Worm (Caenorhabditis elegans) whole organism, L2 larva: Measurements from ENCODE around the gene K10D11.6.

Experiments used
- C34F6.9 ChIP-seq: fragments of 150-350 bp; optimal IDR thresholded peaks from 2 replicates; lab custom pipeline; 2014; ENCODE audit warnings: missing biosample characterization, missing genetic modification characterization
- F13H6.1 ChIP-seq: sonication (generic microtip); optimal IDR thresholded peaks from 2 replicates; lab custom pipeline; 2016; ENCODE audit warnings: missing genetic modification characterization, missing compliant biosample characterization
- R02D3.7 ChIP-seq: fragments of 150-350 bp; optimal IDR thresholded peaks from 2 replicates; lab custom pipeline; 2014; ENCODE audit warnings: missing biosample characterization, missing genetic modification characterization
- ZK546.5 ChIP-seq: sonication (generic microtip); optimal IDR thresholded peaks from 2 replicates; lab custom pipeline; 2017; ENCODE audit warnings: missing biosample characterization, missing genetic modification characterization
- alr-1 ChIP-seq: fragments of 150-350 bp; optimal IDR thresholded peaks from 2 replicates; lab custom pipeline; 2014; ENCODE audit warnings: missing biosample characterization, missing genetic modification characterization
- aly-2 ChIP-seq: fragments of 150-350 bp; optimal IDR thresholded peaks from 2 replicates; lab custom pipeline; 2014; ENCODE audit warnings: missing biosample characterization, missing genetic modification characterization
- ama-1 ChIP-seq: fragments of 150-350 bp; optimal IDR thresholded peaks from 2 replicates; lab custom pipeline; 2018; ENCODE audit warnings: inconsistent platforms
- ceh-82 ChIP-seq: fragments of 150-350 bp; optimal IDR thresholded peaks from 2 replicates; lab custom pipeline; 2014; ENCODE audit warnings: missing biosample characterization, missing genetic modification characterization
- elt-1 ChIP-seq: fragments of 150-350 bp; optimal IDR thresholded peaks from 2 replicates; lab custom pipeline; 2014; ENCODE audit warnings: missing biosample characterization, missing genetic modification characterization
- fos-1 ChIP-seq: fragments of 150-350 bp; optimal IDR thresholded peaks from 2 replicates; lab custom pipeline; 2014; ENCODE audit warnings: missing biosample characterization, missing genetic modification characterization
- gmeb-1 ChIP-seq: fragments of 150-350 bp; optimal IDR thresholded peaks from 2 replicates; lab custom pipeline; 2014; ENCODE audit warnings: missing biosample characterization, missing genetic modification characterization
- lin-11 ChIP-seq: fragments of 150-350 bp; sonication (generic microtip); optimal IDR thresholded peaks from 2 replicates; lab custom pipeline; 2014; ENCODE audit warnings: missing biosample characterization, missing genetic modification characterization, inconsistent platforms, mixed read lengths
- lin-39 ChIP-seq: fragments of 150-350 bp; optimal IDR thresholded peaks from 2 replicates; lab custom pipeline; 2014; ENCODE audit warnings: missing biosample characterization, missing genetic modification reagents, missing genetic modification characterization
- mab-5 ChIP-seq: fragments of 150-350 bp; optimal IDR thresholded peaks from 2 replicates; lab custom pipeline; 2014; ENCODE audit warnings: missing biosample characterization, missing genetic modification characterization
- mbf-1 ChIP-seq: sonication (generic microtip); optimal IDR thresholded peaks from 2 replicates; lab custom pipeline; 2017; ENCODE audit warnings: missing biosample characterization, missing genetic modification characterization
- mdl-1 ChIP-seq, 2 experiments: fragments of 150-350 bp in 1 of 2; sonication (generic microtip) in 1 of 2; optimal IDR thresholded peaks; 2 replicates each; lab custom pipeline; 2017; ENCODE audit warnings: missing biosample characterization in 2 of 2, missing genetic modification characterization in 2 of 2
- nhr-10 ChIP-seq: sonication (generic microtip); optimal IDR thresholded peaks from 2 replicates; lab custom pipeline; 2017; ENCODE audit warnings: missing biosample characterization, missing genetic modification characterization
- nhr-11 ChIP-seq: fragments of 150-350 bp; optimal IDR thresholded peaks from 2 replicates; lab custom pipeline; 2014; ENCODE audit warnings: missing biosample characterization, missing genetic modification characterization
- nhr-12 ChIP-seq: fragments of 150-350 bp; optimal IDR thresholded peaks from 2 replicates; lab custom pipeline; 2014; ENCODE audit warnings: missing biosample characterization, missing genetic modification characterization
- nhr-77 ChIP-seq: fragments of 150-350 bp; optimal IDR thresholded peaks from 2 replicates; lab custom pipeline; 2014; ENCODE audit warnings: missing biosample characterization, missing genetic modification characterization
- peb-1 ChIP-seq: fragments of 150-350 bp; optimal IDR thresholded peaks from 2 replicates; lab custom pipeline; 2014; ENCODE audit warnings: missing biosample characterization, missing genetic modification characterization
- sma-9 ChIP-seq, 2 experiments: fragments of 150-350 bp in 1 of 2; sonication (generic microtip) in 1 of 2; optimal IDR thresholded peaks; 2 replicates each; lab custom pipeline; 2014 to 2016; ENCODE audit warnings: missing genetic modification characterization in 2 of 2, mild to moderate bottlenecking in 1 of 2, missing biosample characterization in 1 of 2, missing compliant biosample characterization in 1 of 2, missing genetic modification reagents in 1 of 2, moderate library complexity in 1 of 2
- snpc-4 ChIP-seq: fragments of 150-350 bp; optimal IDR thresholded peaks from 2 replicates; lab custom pipeline; 2014; ENCODE audit warnings: missing biosample characterization, missing genetic modification characterization
- unc-39 ChIP-seq: fragments of 150-350 bp; optimal IDR thresholded peaks from 2 replicates; lab custom pipeline; 2014; ENCODE audit warnings: missing biosample characterization, missing genetic modification characterization
- zag-1 ChIP-seq: fragments of 150-350 bp; optimal IDR thresholded peaks from 2 replicates; lab custom pipeline; 2014; ENCODE audit warnings: missing biosample characterization, missing genetic modification characterization
- ztf-11 ChIP-seq: sonication (generic microtip); optimal IDR thresholded peaks from 2 replicates; lab custom pipeline; 2017; ENCODE audit warnings: missing biosample characterization, missing genetic modification characterization
- ztf-4 ChIP-seq: fragments of 150-350 bp; optimal IDR thresholded peaks from 2 replicates; lab custom pipeline; 2014; ENCODE audit warnings: missing biosample characterization, missing genetic modification characterization

K10D11.6 gene

ce11 chrIV:12948470-12948869 is 40.8 kb downstream of the K10D11.6 start, which contains the start of gene F55G11.10:
TSS of gene F55G11.10 (plus strand) at chrIV:12948770.
- no peak for TF ChIP-seq alr-1 (tag; lab: Kevin White, UChicago)
- no peak for TF ChIP-seq nhr-11 (tag; lab: Kevin White, UChicago)
- TF ChIP-seq lin-11 (tag; lab: Kevin White, UChicago) = no peak
- TF ChIP-seq nhr-10 (tag; lab: Kevin White, UChicago) = no peak
- TF ChIP-seq zag-1 (tag; lab: Kevin White, UChicago) = no peak
- TF ChIP-seq nhr-77 (tag; lab: Kevin White, UChicago) = no peak
- TF ChIP-seq mab-5 = no peak
- no peak for TF ChIP-seq gmeb-1 (tag; lab: Kevin White, UChicago)
- TF ChIP-seq elt-1 (tag; lab: Kevin White, UChicago) = no peak
- TF ChIP-seq fos-1 (tag; lab: Kevin White, UChicago) = no peak
- TF ChIP-seq R02D3.7 (tag; lab: Kevin White, UChicago) = no peak
- TF ChIP-seq mbf-1 (tag; lab: Kevin White, UChicago) = no peak
- TF ChIP-seq aly-2 = no peak
- no peak for TF ChIP-seq snpc-4
- TF ChIP-seq peb-1 (tag; lab: Kevin White, UChicago) = no peak
- TF ChIP-seq nhr-12 (tag; lab: Kevin White, UChicago) = no peak
- no peak for TF ChIP-seq ztf-4 (tag; lab: Kevin White, UChicago)

- TF ChIP-seq ceh-82 (no peak), fos-1 (tag; lab: Kevin White, UChicago) (no peak), sma-9 (GFP tag; optimal IDR thresholded peaks at IDR 0.05; lab: Kevin White, UChicago) (no peak), sma-9 (tag; optimal IDR thresholded peaks at IDR 0.05; lab: Kevin White, UChicago) (no peak), C34F6.9 (tag; lab: Kevin White, UChicago) (no peak), unc-39 (tag; lab: Kevin White, UChicago) (no peak), ZK546.5 (no peak), lin-39 (tag; lab: Kevin White, UChicago) (no peak), ama-1 (lab: Kevin White, UChicago) (no peak), mdl-1 (tag; optimal IDR thresholded peaks at IDR 0.05; lab: Kevin White, UChicago) (no peak), mab-5 (no peak)
These were observed 42.8 kb downstream of the K10D11.6 start, which contains the start of gene F55G11.1 for ce11 chrIV:12946488-12946887. TSS of gene F55G11.1 (minus strand) at chrIV:12946588.

ce11 chrIV:12942633-12943032 is 46.6 kb downstream of the K10D11.6 start, which contains the start of gene dct-19:
TSS of gene dct-19 (plus strand) at chrIV:12942933.
- no peak for TF ChIP-seq F13H6.1 (tag; lab: Kevin White, UChicago)
- no peak for TF ChIP-seq C34F6.9 (tag; lab: Kevin White, UChicago)
- no peak for TF ChIP-seq mdl-1 (tag; optimal IDR thresholded peaks at IDR 0.05; lab: Kevin White, UChicago)
- no peak for TF ChIP-seq ama-1 (lab: Kevin White, UChicago)

ce11 chrIV:12941254-12941653 is 48.0 kb downstream of the K10D11.6 start, which contains the start of gene dod-24:
TSS of gene dod-24 (minus strand) at chrIV:12941354.
- TF ChIP-seq fos-1 (tag; lab: Kevin White, UChicago) = no peak
- no peak for TF ChIP-seq mbf-1 (tag; lab: Kevin White, UChicago)
- TF ChIP-seq ztf-11 (tag; lab: Kevin White, UChicago) = no peak
